Fruit fly (Drosophila melanogaster): ENCODE results near the gene CG42502.
A peak's percentile ranks its signal among the peaks of the same experiment; 100 is the strongest.

The CG42502 gene

dm6 chr2L:18822805-18823204 is 11.8 kb upstream of the CG42502 start (continued):
- TF ChIP-seq BEAF-32 (GFP tag; optimal IDR thresholded peaks at IDR 0.05) (no peak), CG1647 (GFP tag; optimal IDR thresholded peaks at IDR 0.05) (no peak), Max (GFP tag; optimal IDR thresholded peaks at IDR 0.05) (peak; percentile 56), CG31224 (GFP tag; IDR thresholded peaks at IDR 0.05) (0 out of 2 replicates have a peak, but pooled peaks have one; percentile 14), gro (GFP tag; optimal IDR thresholded peaks at IDR 0.05) (no peak), CG8359 (GFP tag; optimal IDR thresholded peaks at IDR 0.05; ENCODE audit: borderline replicate concordance) (peak; percentile 28), CG4360 (GFP tag; IDR thresholded peaks at IDR 0.05) (no peak), Mrtf (GFP tag; IDR thresholded peaks at IDR 0.05) (peak; percentile 60; the same call in 1 of the 3 replicates), tin (GFP tag; optimal IDR thresholded peaks at IDR 0.05) (no peak), CG31388 (GFP tag; optimal IDR thresholded peaks at IDR 0.05) (no peak), CG4404 (GFP tag; IDR thresholded peaks at IDR 0.05) (no peak), NC2β (GFP tag; optimal IDR thresholded peaks at IDR 0.05) (peak; percentile 50), ewg (GFP tag; optimal IDR thresholded peaks at IDR 0.05) (no peak), Ets65A (GFP tag) (no peak), Myb (GFP tag; optimal IDR thresholded peaks at IDR 0.05) (no peak), Nf-YB (GFP tag; optimal IDR thresholded peaks at IDR 0.05) (no peak), dati (GFP tag; IDR thresholded peaks at IDR 0.05) (no peak), Dref (GFP tag; IDR thresholded peaks at IDR 0.05) (no peak), CG9797 (GFP tag; optimal IDR thresholded peaks at IDR 0.05) (no peak), CG14014 (GFP tag; IDR thresholded peaks at IDR 0.05) (peak; percentile 72; the same call in 1 of the 2 replicates), CG7963 (GFP tag; IDR thresholded peaks at IDR 0.05; ENCODE audit: partially characterized antibody) (no peak), Lim3 (GFP tag; IDR thresholded peaks at IDR 0.05) (no peak), Lhr (GFP tag; optimal IDR thresholded peaks at IDR 0.05) (peak; percentile 50), odd (GFP tag; optimal IDR thresholded peaks at IDR 0.05) (peak; percentile 18), CG2712 (tag; optimal IDR thresholded peaks at IDR 0.05) (peak; percentile 22), Hmr (GFP tag; optimal IDR thresholded peaks at IDR 0.05) (no peak), Taf1 (GFP tag; IDR thresholded peaks at IDR 0.05) (no peak), crol (GFP tag; IDR thresholded peaks at IDR 0.05) (no peak), Dbx (GFP tag; IDR thresholded peaks at IDR 0.05) (no peak), hb (GFP tag; IDR thresholded peaks at IDR 0.05; ENCODE audit: partially characterized antibody) (no peak), onecut (GFP tag; IDR thresholded peaks at IDR 0.05) (peak; percentile 68), bbx (GFP tag; IDR thresholded peaks at IDR 0.05; ENCODE audit: partially characterized antibody) (no peak), pzg (GFP tag; optimal IDR thresholded peaks at IDR 0.05) (no peak), stwl (tag; optimal IDR thresholded peaks at IDR 0.05) (no peak), CG4854 (GFP tag; optimal IDR thresholded peaks at IDR 0.05) (no peak), Med (GFP tag) (peak; percentile 86), CG8290 (GFP tag; optimal IDR thresholded peaks at IDR 0.05) (no peak), CG8290 (tag; optimal IDR thresholded peaks at IDR 0.05) (peak; percentile 60 to 69), CG7556 (GFP tag; optimal IDR thresholded peaks at IDR 0.05) (peak; percentile 37), CG10959 (GFP tag; IDR thresholded peaks at IDR 0.05) (peak; percentile 41; the same call in 1 of the 2 replicates), CG18764 (GFP tag; optimal IDR thresholded peaks at IDR 0.05) (peak; percentile 56), CG11398 (GFP tag; optimal IDR thresholded peaks at IDR 0.05) (peak; percentile 18), Six4 (GFP tag; optimal IDR thresholded peaks at IDR 0.05) (peak; percentile 4), Opbp (GFP tag; IDR thresholded peaks at IDR 0.05; ENCODE audit: partially characterized antibody) (no peak), run (tag; optimal IDR thresholded peaks at IDR 0.05) (no peak), bab2 (GFP tag; optimal IDR thresholded peaks at IDR 0.05) (peak; percentile 60), CG12942 (GFP tag; optimal IDR thresholded peaks at IDR 0.05) (peak; percentile 9), CG2116 (GFP tag; optimal IDR thresholded peaks at IDR 0.05) (no peak), bigmax (GFP tag; optimal IDR thresholded peaks at IDR 0.05) (no peak), CG11696 (GFP tag; IDR thresholded peaks at IDR 0.05) (no peak), CG10565 (GFP tag; optimal IDR thresholded peaks at IDR 0.05) (no peak), CG10543 (GFP tag; optimal IDR thresholded peaks at IDR 0.05) (peak; percentile 27)
